In the genomic region with DNA sequence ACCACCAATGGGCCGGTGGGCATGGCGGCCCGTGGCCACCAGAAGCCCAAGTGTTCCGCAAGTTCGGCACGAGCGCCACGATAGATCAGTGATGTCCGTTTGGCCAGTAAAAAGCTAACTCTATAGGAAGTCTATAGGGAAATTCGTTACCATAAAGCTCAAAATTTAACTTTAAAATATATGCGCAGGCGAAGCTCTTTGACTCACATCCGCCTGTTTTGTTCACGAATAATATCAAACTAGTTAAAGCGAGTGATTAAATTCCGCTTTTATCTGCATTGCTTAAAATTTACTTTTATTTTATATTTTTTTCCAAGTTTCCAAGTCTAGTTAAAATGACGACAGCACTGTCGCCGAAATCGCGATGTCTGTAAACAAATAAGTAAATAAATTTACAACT, we compare ENCODE assay signal across 4 fruit fly cellular contexts.
TF ChIP-seq lines count a peak whose summit lies in the region.

No protein-coding gene starts in this region.

- TF ChIP-seq CTCF in whole organism, embryonic (GFP tag; optimal IDR thresholded peaks at IDR 0.05; lab: Kevin White, UChicago) = no peak

TF ChIP-seq in whole organism, embryonic, 481 proteins besides CTCF, POLR2A, EP300 and RAD21 (continues in another document):
- no peak for TF ChIP-seq Taf1 (GFP tag; IDR thresholded peaks at IDR 0.05; lab: Robert Waterston, UW)
- TF ChIP-seq CG12104 (GFP tag; optimal IDR thresholded peaks at IDR 0.05; lab: Kevin White, UChicago) = no peak
- peak; percentile 2 for TF ChIP-seq Ssrp (tag; optimal IDR thresholded peaks at IDR 0.05; lab: Kevin White, UChicago)
- TF ChIP-seq Side (GFP tag; optimal IDR thresholded peaks at IDR 0.05; lab: Kevin White, UChicago) = no peak
- no peak for TF ChIP-seq tgo (GFP tag; IDR thresholded peaks at IDR 0.05; lab: Robert Waterston, UW)
- TF ChIP-seq Hmx (GFP tag; optimal IDR thresholded peaks at IDR 0.05; lab: Kevin White, UChicago) = no peak
- TF ChIP-seq CG7839 (tag; optimal IDR thresholded peaks at IDR 0.05; lab: Kevin White, UChicago) = peak; percentile 5
- peak in 1 of 2 experiments; percentile 6 for TF ChIP-seq Hr51 (GFP tag; optimal IDR thresholded peaks at IDR 0.05; lab: Kevin White, UChicago)
- TF ChIP-seq CG6175 (GFP tag; IDR thresholded peaks at IDR 0.05; lab: Robert Waterston, UW) = no peak
- TF ChIP-seq CG16815 (GFP tag; optimal IDR thresholded peaks at IDR 0.05; lab: Kevin White, UChicago) = no peak
- TF ChIP-seq nau (GFP tag; optimal IDR thresholded peaks at IDR 0.05; lab: Kevin White, UChicago) = no peak
- TF ChIP-seq Sox102F (GFP tag; optimal IDR thresholded peaks at IDR 0.05; lab: Kevin White, UChicago) = peak; percentile 3
- TF ChIP-seq CG34422 (GFP tag; IDR thresholded peaks at IDR 0.05; lab: Robert Waterston, UW) = no peak
- no peak for TF ChIP-seq maf-S (GFP tag; optimal IDR thresholded peaks at IDR 0.05; lab: Kevin White, UChicago)
- TF ChIP-seq CG10543 (GFP tag; optimal IDR thresholded peaks at IDR 0.05; lab: Kevin White, UChicago) = no peak
- TF ChIP-seq ac (GFP tag; optimal IDR thresholded peaks at IDR 0.05; lab: Kevin White, UChicago) = no peak
- TF ChIP-seq Dp (GFP tag; optimal IDR thresholded peaks at IDR 0.05; lab: Kevin White, UChicago) = no peak
- TF ChIP-seq corto (GFP tag; optimal IDR thresholded peaks at IDR 0.05; lab: Kevin White, UChicago) = no peak
- TF ChIP-seq CG4360 (GFP tag; IDR thresholded peaks at IDR 0.05; lab: Robert Waterston, UW) = no peak
- no peak for TF ChIP-seq CG17802 (tag; optimal IDR thresholded peaks at IDR 0.05; lab: Kevin White, UChicago)
- no peak for TF ChIP-seq Nf-YC (tag; optimal IDR thresholded peaks at IDR 0.05; lab: Kevin White, UChicago)
- no peak for TF ChIP-seq TFAM (GFP tag; optimal IDR thresholded peaks at IDR 0.05; lab: Kevin White, UChicago)
- peak; percentile 21 for TF ChIP-seq Oli (tag; optimal IDR thresholded peaks at IDR 0.05; lab: Kevin White, UChicago)

TF ChIP-seq in whole organism, prepupa, 60 proteins besides CTCF, POLR2A, EP300 and RAD21 (continues in another document):
- TF ChIP-seq CG6276 (GFP tag; optimal IDR thresholded peaks at IDR 0.05; lab: Kevin White, UChicago) = peak; percentile 45
- no peak for TF ChIP-seq CG6854 (GFP tag; optimal IDR thresholded peaks at IDR 0.05; lab: Kevin White, UChicago)
- no peak for TF ChIP-seq CG8632 (GFP tag; optimal IDR thresholded peaks at IDR 0.05; lab: Kevin White, UChicago)
- peak; percentile 35 for TF ChIP-seq CG11902 (GFP tag; optimal IDR thresholded peaks at IDR 0.05; lab: Kevin White, UChicago)
- TF ChIP-seq CG31627 (GFP tag; optimal IDR thresholded peaks at IDR 0.05; lab: Kevin White, UChicago) = peak; percentile 38
- TF ChIP-seq CG3032 (tag; optimal IDR thresholded peaks at IDR 0.05; lab: Kevin White, UChicago) = peak; percentile 35
- TF ChIP-seq OdsH (GFP tag; optimal IDR thresholded peaks at IDR 0.05; lab: Kevin White, UChicago) = peak; percentile 64
- peak; percentile 47 for TF ChIP-seq lz (GFP tag; optimal IDR thresholded peaks at IDR 0.05; lab: Kevin White, UChicago)
- TF ChIP-seq CG4318 (GFP tag; optimal IDR thresholded peaks at IDR 0.05; lab: Kevin White, UChicago) = peak; percentile 73
- TF ChIP-seq CG10631 (GFP tag; optimal IDR thresholded peaks at IDR 0.05; lab: Kevin White, UChicago) = peak; percentile 19
- peak; percentile 48 for TF ChIP-seq Eip75B (GFP tag; optimal IDR thresholded peaks at IDR 0.05; lab: Kevin White, UChicago)
- peak; percentile 42 for TF ChIP-seq Smox (GFP tag; optimal IDR thresholded peaks at IDR 0.05; lab: Kevin White, UChicago)
- peak; percentile 85 for TF ChIP-seq Hr4 (GFP tag; optimal IDR thresholded peaks at IDR 0.05; lab: Kevin White, UChicago)
- peak; percentile 93 for TF ChIP-seq Eip78C (GFP tag; lab: Kevin White, UChicago)
- TF ChIP-seq fkh (GFP tag; optimal IDR thresholded peaks at IDR 0.05; lab: Kevin White, UChicago) = no peak
- TF ChIP-seq vri (GFP tag; optimal IDR thresholded peaks at IDR 0.05; lab: Kevin White, UChicago) = no peak
- peak; percentile 61 for TF ChIP-seq Met (GFP tag; optimal IDR thresholded peaks at IDR 0.05; lab: Kevin White, UChicago)
- TF ChIP-seq pdm3 (GFP tag; optimal IDR thresholded peaks at IDR 0.05; lab: Kevin White, UChicago) = peak; percentile 59
- no peak for TF ChIP-seq CG6792 (GFP tag; optimal IDR thresholded peaks at IDR 0.05; lab: Kevin White, UChicago)
- TF ChIP-seq Hr38 (GFP tag; optimal IDR thresholded peaks at IDR 0.05; lab: Kevin White, UChicago) = no peak
- peak; percentile 76 for TF ChIP-seq eg (GFP tag; IDR thresholded peaks at IDR 0.05; lab: Robert Waterston, UW)
- peak; percentile 65 for TF ChIP-seq topi (GFP tag; optimal IDR thresholded peaks at IDR 0.05; lab: Kevin White, UChicago)
- TF ChIP-seq CG34406 (GFP tag; optimal IDR thresholded peaks at IDR 0.05; lab: Kevin White, UChicago) = peak; percentile 27

TF ChIP-seq in whole organism, pupa, 21 proteins besides CTCF, POLR2A, EP300 and RAD21:
- TF ChIP-seq rn (GFP tag; IDR thresholded peaks at IDR 0.05; lab: Robert Waterston, UW) = no peak
- TF ChIP-seq fd96Ca (GFP tag; IDR thresholded peaks at IDR 0.05; lab: Robert Waterston, UW) = peak; percentile 72
- TF ChIP-seq Pif1B (GFP tag; optimal IDR thresholded peaks at IDR 0.05; lab: Kevin White, UChicago) = peak; percentile 47
- TF ChIP-seq CG12605 (GFP tag; IDR thresholded peaks at IDR 0.05; lab: Robert Waterston, UW) = no peak
- peak; percentile 71 for TF ChIP-seq CG4496 (GFP tag; IDR thresholded peaks at IDR 0.05; lab: Robert Waterston, UW)
- no peak for TF ChIP-seq CG13204 (GFP tag; optimal IDR thresholded peaks at IDR 0.05; lab: Kevin White, UChicago)
- TF ChIP-seq CG34367 (tag; optimal IDR thresholded peaks at IDR 0.05; lab: Kevin White, UChicago) = no peak
- TF ChIP-seq Ets98B (GFP tag; IDR thresholded peaks at IDR 0.05; lab: Robert Waterston, UW) = peak; percentile 38
- TF ChIP-seq Snoo (tag; optimal IDR thresholded peaks at IDR 0.05; lab: Kevin White, UChicago) = peak; percentile 5
- peak; percentile 42 for TF ChIP-seq CG17806 (tag; optimal IDR thresholded peaks at IDR 0.05; lab: Kevin White, UChicago)
- peak; percentile 55 for TF ChIP-seq CG8301 (tag; optimal IDR thresholded peaks at IDR 0.05; lab: Kevin White, UChicago)
- TF ChIP-seq CG14655 (GFP tag; optimal IDR thresholded peaks at IDR 0.05; lab: Kevin White, UChicago) = peak; percentile 63
- peak; percentile 37 for TF ChIP-seq CG32121 (GFP tag; IDR thresholded peaks at IDR 0.05; lab: Robert Waterston, UW)
- peak; percentile 34 for TF ChIP-seq CG9948 (tag; optimal IDR thresholded peaks at IDR 0.05; lab: Kevin White, UChicago)
- TF ChIP-seq EcR (GFP tag; optimal IDR thresholded peaks at IDR 0.05; lab: Kevin White, UChicago) = no peak
- TF ChIP-seq Pif1A (GFP tag; optimal IDR thresholded peaks at IDR 0.05; lab: Kevin White, UChicago) = no peak
- TF ChIP-seq gl (tag; optimal IDR thresholded peaks at IDR 0.05; lab: Kevin White, UChicago) = no peak
- TF ChIP-seq D1 (tag; optimal IDR thresholded peaks at IDR 0.05; lab: Kevin White, UChicago) = peak; percentile 10
- TF ChIP-seq CG15710 (tag; optimal IDR thresholded peaks at IDR 0.05; lab: Kevin White, UChicago) = peak; percentile 38
- peak; percentile 53 for TF ChIP-seq CG8159 (tag; optimal IDR thresholded peaks at IDR 0.05; lab: Kevin White, UChicago)
- no peak for TF ChIP-seq CG10348 (GFP tag; IDR thresholded peaks at IDR 0.05; lab: Robert Waterston, UW)

TF ChIP-seq in whole organism, wandering third instar larva, 38 proteins besides CTCF, POLR2A, EP300 and RAD21:
- no peak for TF ChIP-seq lola (GFP tag; optimal IDR thresholded peaks at IDR 0.05; lab: Kevin White, UChicago)
- no peak for TF ChIP-seq jim (GFP tag; optimal IDR thresholded peaks at IDR 0.05; lab: Kevin White, UChicago)
- no peak for TF ChIP-seq CrebA (GFP tag; optimal IDR thresholded peaks at IDR 0.05; lab: Kevin White, UChicago; ENCODE audit: borderline replicate concordance)
- TF ChIP-seq Sp1 (GFP tag; optimal IDR thresholded peaks at IDR 0.05; lab: Kevin White, UChicago) = no peak
- TF ChIP-seq foxo (GFP tag; optimal IDR thresholded peaks at IDR 0.05; lab: Kevin White, UChicago) = peak in 1 of 2 experiments; percentile 3
- no peak for TF ChIP-seq HLH106 (tag; optimal IDR thresholded peaks at IDR 0.05; lab: Kevin White, UChicago)
- no peak for TF ChIP-seq usp (GFP tag; optimal IDR thresholded peaks at IDR 0.05; lab: Kevin White, UChicago)
- TF ChIP-seq woc (GFP tag; optimal IDR thresholded peaks at IDR 0.05; lab: Kevin White, UChicago) = peak; percentile 17
- no peak for TF ChIP-seq fru (GFP tag; optimal IDR thresholded peaks at IDR 0.05; lab: Kevin White, UChicago)
- peak; percentile 1 for TF ChIP-seq Myc (optimal IDR thresholded peaks at IDR 0.05; lab: Kevin White, UChicago)
- no peak for TF ChIP-seq sv (GFP tag; optimal IDR thresholded peaks at IDR 0.05; lab: Kevin White, UChicago)
